Fruit fly (Drosophila melanogaster) whole organism, adult: ENCODE data around the gene CG15760.
A peak's percentile ranks its signal among the peaks of the same experiment; 100 is the strongest.

ENCODE experiments used
- CG11617 ChIP-seq: fragments of 200-800 bp; sonication (Bioruptor generic); optimal IDR thresholded peaks from 2 replicates; lab custom pipeline; 2017; ENCODE audit warnings: mild to moderate bottlenecking, missing biosample characterization, missing genetic modification reagents, missing genetic modification characterization
- CG12768 ChIP-seq: fragments of 200-800 bp; sonication (Bioruptor generic); optimal IDR thresholded peaks from 2 replicates; lab custom pipeline; 2017; ENCODE audit warnings: missing biosample characterization, missing genetic modification characterization, mild to moderate bottlenecking, moderate library complexity, missing genetic modification reagents
- CG14711 ChIP-seq: fragments of 200-800 bp; sonication (Bioruptor generic); optimal IDR thresholded peaks from 2 replicates; lab custom pipeline; 2018; ENCODE audit warnings: missing biosample characterization, mild to moderate bottlenecking, missing genetic modification characterization, moderate library complexity
- CG1620 ChIP-seq: fragments of 200-800 bp; sonication (Bioruptor generic); optimal IDR thresholded peaks from 2 replicates; lab custom pipeline; 2016; ENCODE audit warnings: missing biosample characterization, missing genetic modification characterization
- CG33017 ChIP-seq: fragments of 200-800 bp; sonication (Bioruptor generic); optimal IDR thresholded peaks from 2 replicates; lab custom pipeline; 2018; ENCODE audit warnings: missing biosample characterization, mild to moderate bottlenecking, missing genetic modification characterization, moderate library complexity
- CG5204 ChIP-seq: fragments of 200-800 bp; sonication (Bioruptor generic); optimal IDR thresholded peaks from 2 replicates; lab custom pipeline; 2016; ENCODE audit warnings: missing biosample characterization, missing genetic modification characterization
- CG7045 ChIP-seq: fragments of 200-800 bp; sonication (Bioruptor generic); optimal IDR thresholded peaks from 2 replicates; lab custom pipeline; 2017; ENCODE audit warnings: missing biosample characterization, mild to moderate bottlenecking, missing genetic modification characterization
- CG7101 ChIP-seq: fragments of 200-800 bp; sonication (Bioruptor generic); optimal IDR thresholded peaks from 2 replicates; lab custom pipeline; 2018; ENCODE audit warnings: missing biosample characterization, mild to moderate bottlenecking, missing genetic modification characterization, moderate library complexity
- Clk ChIP-seq: fragments of 200-800 bp; sonication (Bioruptor generic); optimal IDR thresholded peaks from 2 replicates; lab custom pipeline; 2017; ENCODE audit warnings: missing biosample characterization, missing genetic modification characterization
- Crg-1 ChIP-seq: fragments of 200-800 bp; sonication (Bioruptor generic); optimal IDR thresholded peaks from 2 replicates; lab custom pipeline; 2016; ENCODE audit warnings: missing biosample characterization, missing genetic modification characterization
- Hr96 ChIP-seq: fragments of 200-800 bp; sonication (Bioruptor generic); optimal IDR thresholded peaks from 2 replicates; lab custom pipeline; 2016; ENCODE audit warnings: missing biosample characterization, missing genetic modification characterization
- Mnt ChIP-seq: fragments of 200-800 bp; sonication (Bioruptor generic); optimal IDR thresholded peaks from 2 replicates; lab custom pipeline; 2016; ENCODE audit warnings: missing biosample characterization, mild to moderate bottlenecking, missing genetic modification characterization
- bab1 ChIP-seq: fragments of 200-800 bp; sonication (Bioruptor generic); optimal IDR thresholded peaks from 3 replicates; lab custom pipeline; 2019; ENCODE audit warnings: missing biosample characterization, mild to moderate bottlenecking, missing genetic modification characterization, moderate library complexity
- cic ChIP-seq: fragments of 200-800 bp; sonication (Bioruptor generic); optimal IDR thresholded peaks from 2 replicates; lab custom pipeline; 2017; ENCODE audit warnings: missing biosample characterization, mild to moderate bottlenecking, missing genetic modification characterization, moderate library complexity
- cnc ChIP-seq, 2 experiments: fragments of >200 bp; optimal IDR thresholded peaks; 2 replicates each; lab custom pipeline; 2017
- kay ChIP-seq: fragments of 200-800 bp; sonication (Bioruptor generic); peaks from one replicate; lab custom pipeline; 2016; ENCODE audit warnings: missing biosample characterization, missing genetic modification characterization, borderline replicate concordance
- ovo ChIP-seq: fragments of 200-800 bp; sonication (Bioruptor generic); optimal IDR thresholded peaks from 2 replicates; lab custom pipeline; 2016; ENCODE audit warnings: missing biosample characterization, missing genetic modification characterization
- pad ChIP-seq: fragments of 200-800 bp; sonication (Bioruptor generic); optimal IDR thresholded peaks from 3 replicates; lab custom pipeline; 2017; ENCODE audit warnings: missing biosample characterization, missing genetic modification characterization, mild to moderate bottlenecking, moderate library complexity, missing genetic modification reagents
- tj ChIP-seq: fragments of 200-800 bp; sonication (Bioruptor generic); optimal IDR thresholded peaks from 3 replicates; lab custom pipeline; 2017; ENCODE audit warnings: missing biosample characterization, mild to moderate bottlenecking, missing genetic modification characterization, moderate library complexity
- toe ChIP-seq: fragments of 200-800 bp; sonication (Bioruptor generic); optimal IDR thresholded peaks from 2 replicates; lab custom pipeline; 2016; ENCODE audit warnings: missing biosample characterization, missing genetic modification characterization

CG15760 gene

dm6 chrX:13635000-13635368 is 34.5 kb upstream of the CG15760 start:
- TF ChIP-seq toe (GFP tag; lab: Kevin White, UChicago) (no peak), tj (GFP tag; lab: Kevin White, UChicago) (peak; percentile 45)

- no peak for TF ChIP-seq tj (GFP tag; lab: Kevin White, UChicago)
- TF ChIP-seq ovo (GFP tag; lab: Kevin White, UChicago): no peak
- TF ChIP-seq CG7101 (tag; lab: Kevin White, UChicago): no peak
- no peak for TF ChIP-seq CG11617 (GFP tag; lab: Kevin White, UChicago)
- TF ChIP-seq CG33017 (tag; lab: Kevin White, UChicago): no peak
- no peak for TF ChIP-seq pad
- no peak for TF ChIP-seq kay
- no peak for TF ChIP-seq cic
- TF ChIP-seq Clk (GFP tag; lab: Kevin White, UChicago): no peak
- no peak for TF ChIP-seq cnc (optimal IDR thresholded peaks at IDR 0.05; lab: Kevin White, UChicago)
Observed at dm6 chrX:13636810-13637209, 32.7 kb upstream of the CG15760 start.

dm6 chrX:13637588-13637987 is 31.9 kb upstream of the CG15760 start:
- TF ChIP-seq toe (GFP tag; lab: Kevin White, UChicago) (no peak), CG5204 (no peak), CG12768 (GFP tag; lab: Kevin White, UChicago) (no peak), CG14711 (no peak), Crg-1 (GFP tag; lab: Kevin White, UChicago) (no peak), CG7045 (no peak), CG11617 (GFP tag; lab: Kevin White, UChicago) (no peak), Mnt (GFP tag; lab: Kevin White, UChicago) (no peak), CG7101 (tag; lab: Kevin White, UChicago) (no peak), CG33017 (tag; lab: Kevin White, UChicago) (no peak), Clk (GFP tag; lab: Kevin White, UChicago) (no peak), pad (no peak), CG1620 (GFP tag; lab: Kevin White, UChicago) (no peak), cnc (optimal IDR thresholded peaks at IDR 0.05; lab: Kevin White, UChicago) (no peak), Hr96 (no peak), kay (no peak), bab1 (GFP tag; lab: Kevin White, UChicago) (no peak), cic (no peak)

dm6 chrX:13639998-13640691 is 29.4 kb upstream of the CG15760 start:
- peak; percentile 95 for TF ChIP-seq CG11617 (GFP tag; lab: Kevin White, UChicago)
- peak; percentile 77 for TF ChIP-seq ovo (GFP tag; lab: Kevin White, UChicago)
- TF ChIP-seq cic: peak; percentile 90
- no peak for TF ChIP-seq cnc (optimal IDR thresholded peaks at IDR 0.05; lab: Kevin White, UChicago)
- TF ChIP-seq CG1620 (GFP tag; lab: Kevin White, UChicago): peak; percentile 94
- peak; percentile 96 for TF ChIP-seq Crg-1 (GFP tag; lab: Kevin White, UChicago)
- TF ChIP-seq pad: peak; percentile 89
- TF ChIP-seq tj (GFP tag; lab: Kevin White, UChicago): peak; percentile 91
- peak; percentile 94 for TF ChIP-seq CG12768 (GFP tag; lab: Kevin White, UChicago)
- peak; percentile 84 for TF ChIP-seq toe (GFP tag; lab: Kevin White, UChicago)
- TF ChIP-seq kay: peak; percentile 85
- peak; percentile 97 for TF ChIP-seq bab1 (GFP tag; lab: Kevin White, UChicago)
- TF ChIP-seq Clk (GFP tag; lab: Kevin White, UChicago): peak; percentile 80
- peak; percentile 95 for TF ChIP-seq CG14711
- TF ChIP-seq Mnt (GFP tag; lab: Kevin White, UChicago): peak; percentile 95
- peak; percentile 95 for TF ChIP-seq Hr96
- peak; percentile 88 for TF ChIP-seq CG7045
- TF ChIP-seq CG7101 (tag; lab: Kevin White, UChicago): peak; percentile 98
- TF ChIP-seq CG5204: peak; percentile 92
- peak; percentile 93 for TF ChIP-seq CG33017 (tag; lab: Kevin White, UChicago)

dm6 chrX:13640692-13641011 is 28.8 kb upstream of the CG15760 start:
- TF ChIP-seq pad (peak; percentile 58), cic (no peak), ovo (GFP tag; lab: Kevin White, UChicago) (peak; percentile 60)

dm6 chrX:13641115-13641890 is 28.2 kb upstream of the CG15760 start:
- TF ChIP-seq CG1620 (GFP tag; lab: Kevin White, UChicago) (peak; percentile 67), CG14711 (peak; percentile 66), tj (GFP tag; lab: Kevin White, UChicago) (peak; percentile 42), Mnt (GFP tag; lab: Kevin White, UChicago) (no peak), CG11617 (GFP tag; lab: Kevin White, UChicago) (peak; percentile 81), cnc (optimal IDR thresholded peaks at IDR 0.05; lab: Kevin White, UChicago) (no peak), pad (no peak), cic (no peak), CG7101 (tag; lab: Kevin White, UChicago) (peak; percentile 85), Crg-1 (GFP tag; lab: Kevin White, UChicago) (peak; percentile 17), Hr96 (peak; percentile 79), CG33017 (tag; lab: Kevin White, UChicago) (peak; percentile 63), Clk (GFP tag; lab: Kevin White, UChicago) (no peak), ovo (GFP tag; lab: Kevin White, UChicago) (no peak), CG12768 (GFP tag; lab: Kevin White, UChicago) (no peak), bab1 (GFP tag; lab: Kevin White, UChicago) (peak; percentile 81), kay (peak; percentile 28), CG7045 (peak; percentile 42), CG5204 (peak; percentile 69), toe (GFP tag; lab: Kevin White, UChicago) (peak; percentile 16)
